Fruit fly (Drosophila melanogaster) whole organism, embryonic: ENCODE results near the gene bor.

Source experiments
- Atf6 ChIP-seq: fragments of 200-800 bp; sonication (Bioruptor generic); IDR thresholded peaks from 2 replicates; pipeline ENCODE4 v1.3.6; 2022; ENCODE audit warnings: missing biosample characterization, missing genetic modification characterization
- CG1024 ChIP-seq: fragments of 200-800 bp; sonication (Bioruptor generic); IDR thresholded peaks from 2 replicates; pipeline ENCODE4 v1.3.6; 2022; ENCODE audit warnings: missing biosample characterization, missing genetic modification characterization
- CG10431 ChIP-seq: fragments of 200-800 bp; sonication (Bioruptor generic); optimal IDR thresholded peaks from 3 replicates; lab custom pipeline; 2018; ENCODE audit warnings: missing biosample characterization, mild to moderate bottlenecking, missing genetic modification characterization
- CG11085 ChIP-seq: fragments of 200-800 bp; sonication (Bioruptor generic); IDR thresholded peaks from 2 replicates; pipeline ENCODE4 v1.3.6; 2022; ENCODE audit warnings: missing biosample characterization, missing genetic modification characterization
- CG12769 ChIP-seq: fragments of 200-800 bp; sonication (Bioruptor generic); optimal IDR thresholded peaks from 2 replicates; lab custom pipeline; 2019; ENCODE audit warnings: missing biosample characterization, mild to moderate bottlenecking, missing genetic modification characterization, moderate library complexity
- CG13123 ChIP-seq: fragments of 200-800 bp; sonication (Bioruptor generic); optimal IDR thresholded peaks from 2 replicates; lab custom pipeline; 2016; ENCODE audit warnings: missing biosample characterization, missing genetic modification characterization
- CG15011 ChIP-seq: fragments of 200-800 bp; sonication (Bioruptor generic); optimal IDR thresholded peaks from 3 replicates; lab custom pipeline; 2018; ENCODE audit warnings: missing biosample characterization, mild to moderate bottlenecking, missing genetic modification characterization
- CG16779 ChIP-seq: fragments of 200-800 bp; sonication (Bioruptor generic); IDR thresholded peaks from 2 replicates; pipeline ENCODE4 v1.3.6; 2022; ENCODE audit warnings: missing biosample characterization, missing genetic modification characterization
- CG2129 ChIP-seq: fragments of 200-800 bp; sonication (Bioruptor generic); IDR thresholded peaks from 2 replicates; pipeline ENCODE4 v1.3.6; 2022; ENCODE audit warnings: missing biosample characterization, missing genetic modification characterization; ENCODE audit not compliant: partially characterized antibody
- CG30431 ChIP-seq: fragments of 200-800 bp; sonication (Bioruptor generic); optimal IDR thresholded peaks from 2 replicates; lab custom pipeline; 2017; ENCODE audit warnings: missing biosample characterization, missing genetic modification characterization
- CG34376 ChIP-seq: fragments of 200-800 bp; sonication (Bioruptor generic); optimal IDR thresholded peaks from 2 replicates; lab custom pipeline; 2018; ENCODE audit warnings: missing biosample characterization, mild to moderate bottlenecking, missing genetic modification characterization
- CG6683 ChIP-seq: fragments of 200-800 bp; sonication (Bioruptor generic); optimal IDR thresholded peaks from 2 replicates; lab custom pipeline; 2017; ENCODE audit warnings: missing biosample characterization, mild to moderate bottlenecking, missing genetic modification characterization, missing genetic modification reagents
- CG7556 ChIP-seq: fragments of 200-800 bp; sonication (Bioruptor generic); optimal IDR thresholded peaks from 2 replicates; lab custom pipeline; 2017; ENCODE audit warnings: missing biosample characterization, mild to moderate bottlenecking, missing genetic modification characterization
- CG7786 ChIP-seq: fragments of 200-800 bp; sonication (Bioruptor generic); optimal IDR thresholded peaks from 2 replicates; lab custom pipeline; 2016; ENCODE audit warnings: missing biosample characterization, missing genetic modification characterization
- CG8281 ChIP-seq: fragments of 200-800 bp; sonication (Bioruptor generic); optimal IDR thresholded peaks from 2 replicates; lab custom pipeline; 2018; ENCODE audit warnings: missing biosample characterization, mild to moderate bottlenecking, missing genetic modification characterization, moderate library complexity
- CG9817 ChIP-seq: fragments of 200-800 bp; sonication (Bioruptor generic); optimal IDR thresholded peaks from 2 replicates; lab custom pipeline; 2018; ENCODE audit warnings: missing biosample characterization, mild to moderate bottlenecking, missing genetic modification characterization, moderate library complexity
- Elba2 ChIP-seq: fragments of 200-800 bp; sonication (Bioruptor generic); optimal IDR thresholded peaks from 3 replicates; lab custom pipeline; 2016; ENCODE audit warnings: missing biosample characterization, missing genetic modification characterization
- GATAe ChIP-seq: fragments of 200-800 bp; sonication (Bioruptor generic); conservative IDR thresholded peaks from 2 replicates; pipeline ENCODE4 v1.3.6; 2022; ENCODE audit warnings: missing biosample characterization, missing genetic modification characterization
- Gug ChIP-seq: fragments of 200-800 bp; sonication (Bioruptor generic); IDR thresholded peaks from 4 replicates; pipeline ENCODE4 v1.3.6; 2022; ENCODE audit warnings: missing biosample characterization, missing genetic modification characterization
- HmgZ ChIP-seq: fragments of 200-800 bp; sonication (Bioruptor generic); optimal IDR thresholded peaks from 2 replicates; lab custom pipeline; 2018; ENCODE audit warnings: missing biosample characterization, mild to moderate bottlenecking, missing genetic modification characterization
- Jarid2 ChIP-seq: fragments of 200-800 bp; sonication (Bioruptor generic); optimal IDR thresholded peaks from 3 replicates; lab custom pipeline; 2017; ENCODE audit warnings: mild to moderate bottlenecking, missing biosample characterization, missing genetic modification reagents, missing genetic modification characterization
- Kr ChIP-seq: fragments of 200-800 bp; sonication (Bioruptor generic); optimal IDR thresholded peaks from 2 replicates; lab custom pipeline; 2017; ENCODE audit warnings: missing biosample characterization, mild to moderate bottlenecking, missing genetic modification characterization
- Myb ChIP-seq: fragments of 200-800 bp; sonication (Bioruptor generic); optimal IDR thresholded peaks from 2 replicates; lab custom pipeline; 2016; ENCODE audit warnings: missing biosample characterization, missing genetic modification characterization
- Neu2 ChIP-seq: fragments of 200-800 bp; sonication (Bioruptor generic); optimal IDR thresholded peaks from 3 replicates; lab custom pipeline; 2016; ENCODE audit warnings: missing biosample characterization, missing genetic modification characterization, borderline replicate concordance
- Nf-YB ChIP-seq: fragments of 200-800 bp; sonication (Bioruptor generic); optimal IDR thresholded peaks from 3 replicates; lab custom pipeline; 2019; ENCODE audit warnings: missing biosample characterization, mild to moderate bottlenecking, missing genetic modification characterization, moderate library complexity
- Opbp ChIP-seq: fragments of 200-800 bp; sonication (Bioruptor generic); IDR thresholded peaks from 3 replicates; pipeline ENCODE4 v1.3.6; 2022; ENCODE audit warnings: missing biosample characterization, missing genetic modification characterization; ENCODE audit not compliant: partially characterized antibody
- Optix ChIP-seq: fragments of 200-800 bp; sonication (Bioruptor generic); IDR thresholded peaks from 3 replicates; pipeline ENCODE4 v1.3.6; 2022; ENCODE audit warnings: missing biosample characterization, missing genetic modification characterization
- Sox100B ChIP-seq: fragments of 200-800 bp; sonication (Bioruptor generic); optimal IDR thresholded peaks from 3 replicates; lab custom pipeline; 2018; ENCODE audit warnings: missing biosample characterization, mild to moderate bottlenecking, missing genetic modification characterization
- Sry-δ ChIP-seq: fragments of 200-800 bp; sonication (Bioruptor generic); optimal IDR thresholded peaks from 2 replicates; lab custom pipeline; 2016; ENCODE audit warnings: missing biosample characterization, missing genetic modification characterization
- ac ChIP-seq: fragments of 200-800 bp; sonication (Bioruptor generic); optimal IDR thresholded peaks from 3 replicates; lab custom pipeline; 2017; ENCODE audit warnings: missing biosample characterization, mild to moderate bottlenecking, missing genetic modification characterization
- amos ChIP-seq: fragments of 200-800 bp; sonication (Bioruptor generic); IDR thresholded peaks from 2 replicates; pipeline ENCODE4 v1.3.6; 2022; ENCODE audit warnings: missing biosample characterization, missing genetic modification characterization; ENCODE audit not compliant: partially characterized antibody
- ap ChIP-seq: fragments of 200-800 bp; sonication (Bioruptor generic); IDR thresholded peaks from 2 replicates; pipeline ENCODE4 v1.3.6; 2022; ENCODE audit warnings: missing biosample characterization, missing genetic modification characterization
- chinmo ChIP-seq: fragments of 200-800 bp; sonication (Bioruptor generic); IDR thresholded peaks from 4 replicates; pipeline ENCODE4 v1.3.6; 2022; ENCODE audit warnings: missing biosample characterization, missing genetic modification characterization; ENCODE audit not compliant: partially characterized antibody
- chn ChIP-seq: fragments of 200-800 bp; sonication (Bioruptor generic); optimal IDR thresholded peaks from 2 replicates; lab custom pipeline; 2016; ENCODE audit warnings: missing biosample characterization, missing genetic modification characterization
- crp ChIP-seq, 2 experiments: fragments of 200-800 bp; sonication (Bioruptor generic); optimal IDR thresholded peaks; 2 replicates in 1 of 2; 3 replicates in 1 of 2; lab custom pipeline; 2017; ENCODE audit warnings: missing biosample characterization in 2 of 2, missing genetic modification characterization in 2 of 2, mild to moderate bottlenecking in 1 of 2, moderate library complexity in 1 of 2
- ems ChIP-seq: fragments of 200-800 bp; sonication (Bioruptor generic); optimal IDR thresholded peaks from 3 replicates; lab custom pipeline; 2016; ENCODE audit warnings: missing biosample characterization, missing genetic modification characterization
- ewg ChIP-seq: fragments of 200-800 bp; sonication (Bioruptor generic); optimal IDR thresholded peaks from 3 replicates; lab custom pipeline; 2017; ENCODE audit warnings: mild to moderate bottlenecking, missing biosample characterization, missing genetic modification reagents, missing genetic modification characterization
- exex ChIP-seq: fragments of 200-800 bp; sonication (Bioruptor generic); optimal IDR thresholded peaks from 4 replicates; lab custom pipeline; 2018; ENCODE audit warnings: missing biosample characterization, mild to moderate bottlenecking, missing genetic modification characterization, moderate library complexity
- grn ChIP-seq: fragments of 200-800 bp; sonication (Bioruptor generic); optimal IDR thresholded peaks from 3 replicates; lab custom pipeline; 2017; ENCODE audit warnings: missing biosample characterization, missing genetic modification characterization
- klu ChIP-seq: fragments of 200-800 bp; sonication (Bioruptor generic); IDR thresholded peaks from 2 replicates; pipeline ENCODE4 v1.3.6; 2022; ENCODE audit warnings: missing biosample characterization, missing genetic modification characterization
- knrl ChIP-seq: fragments of 200-800 bp; sonication (Bioruptor generic); IDR thresholded peaks from 3 replicates; pipeline ENCODE4 v1.3.6; 2022; ENCODE audit warnings: missing biosample characterization, missing genetic modification characterization; ENCODE audit not compliant: partially characterized antibody
- lbe ChIP-seq: fragments of 200-800 bp; sonication (Bioruptor generic); optimal IDR thresholded peaks from 2 replicates; lab custom pipeline; 2016; ENCODE audit warnings: missing biosample characterization, mild to moderate bottlenecking, missing genetic modification characterization
- luna ChIP-seq: fragments of 200-800 bp; sonication (Bioruptor generic); optimal IDR thresholded peaks from 2 replicates; lab custom pipeline; 2016; ENCODE audit warnings: missing biosample characterization, missing genetic modification characterization
- mirr ChIP-seq: fragments of 200-800 bp; sonication (Bioruptor generic); optimal IDR thresholded peaks from 3 replicates; lab custom pipeline; 2018; ENCODE audit warnings: missing biosample characterization, mild to moderate bottlenecking, missing genetic modification characterization
- nerfin-2 ChIP-seq: fragments of 200-800 bp; sonication (Bioruptor generic); IDR thresholded peaks from 2 replicates; pipeline ENCODE4 v1.3.6; 2022; ENCODE audit warnings: missing biosample characterization, missing genetic modification characterization; ENCODE audit not compliant: partially characterized antibody
- rib ChIP-seq: fragments of 200-800 bp; sonication (Bioruptor generic); IDR thresholded peaks from 2 replicates; pipeline ENCODE4 v1.3.6; 2022; ENCODE audit warnings: missing biosample characterization, missing genetic modification characterization
- run ChIP-seq: fragments of 200-800 bp; sonication (Bioruptor generic); optimal IDR thresholded peaks from 3 replicates; lab custom pipeline; 2018; ENCODE audit warnings: missing biosample characterization, mild to moderate bottlenecking, missing genetic modification characterization
- scrt ChIP-seq: fragments of 200-800 bp; sonication (Bioruptor generic); optimal IDR thresholded peaks from 2 replicates; lab custom pipeline; 2018; ENCODE audit warnings: missing biosample characterization, mild to moderate bottlenecking, missing genetic modification characterization, moderate library complexity
- sens ChIP-seq: fragments of 200-800 bp; sonication (Bioruptor generic); peaks from one replicate; lab custom pipeline; 2016; ENCODE audit warnings: missing biosample characterization, missing genetic modification characterization
- sug ChIP-seq: fragments of 200-800 bp; optimal IDR thresholded peaks from 2 replicates; lab custom pipeline; 2019; ENCODE audit warnings: missing biosample characterization, mild to moderate bottlenecking, missing genetic modification characterization, moderate library complexity
- tap ChIP-seq: fragments of 200-800 bp; optimal IDR thresholded peaks from 3 replicates; lab custom pipeline; 2019; ENCODE audit warnings: missing biosample characterization, mild to moderate bottlenecking, missing genetic modification characterization, moderate library complexity

The bor gene

dm6 chr3R:16275329-16275728, 11.4 kb upstream of the bor start (continued):
- TF ChIP-seq CG7556 (GFP tag; lab: Kevin White, UChicago) (no peak), CG15011 (GFP tag; lab: Kevin White, UChicago) (no peak), CG13123 (GFP tag; lab: Kevin White, UChicago) (no peak), exex (tag; lab: Kevin White, UChicago) (peak; percentile 37), run (tag; lab: Kevin White, UChicago) (no peak), CG9817 (tag; lab: Kevin White, UChicago) (no peak), sug (tag; lab: Kevin White, UChicago) (peak; percentile 7), Neu2 (GFP tag; lab: Kevin White, UChicago) (no peak), tap (tag; lab: Kevin White, UChicago) (no peak), Nf-YB (GFP tag; lab: Kevin White, UChicago) (no peak), Opbp (GFP tag; lab: Robert Waterston, UW) (no peak), chn (GFP tag; lab: Kevin White, UChicago) (no peak), CG1024 (GFP tag; lab: Robert Waterston, UW) (no peak), klu (GFP tag; lab: Robert Waterston, UW) (no peak), CG2129 (GFP tag; lab: Robert Waterston, UW) (no peak), CG8281 (no peak), lbe (GFP tag; lab: Kevin White, UChicago) (no peak), CG34376 (GFP tag; lab: Kevin White, UChicago) (peak; percentile 19), CG11085 (GFP tag; lab: Robert Waterston, UW) (no peak), Myb (no peak), grn (peak; percentile 25), chinmo (GFP tag; lab: Robert Waterston, UW) (no peak), nerfin-2 (GFP tag; lab: Robert Waterston, UW) (no peak), CG12769 (no peak), luna (no peak), ems (GFP tag; lab: Kevin White, UChicago) (no peak), amos (GFP tag; lab: Robert Waterston, UW) (no peak), Optix (GFP tag; lab: Robert Waterston, UW) (no peak), HmgZ (peak; percentile 3), Elba2 (GFP tag; lab: Kevin White, UChicago) (no peak), CG7786 (GFP tag; lab: Kevin White, UChicago) (no peak), CG16779 (GFP tag; lab: Robert Waterston, UW) (no peak), CG6683 (no peak), CG30431 (GFP tag; lab: Kevin White, UChicago) (no peak), CG10431 (GFP tag; lab: Kevin White, UChicago) (no peak), Jarid2 (GFP tag; lab: Kevin White, UChicago) (no peak), ewg (no peak), Sry-δ (GFP tag; lab: Kevin White, UChicago) (no peak), GATAe (peak; percentile 62; the same call in 1 of the 2 replicates), Gug (GFP tag; lab: Robert Waterston, UW) (no peak), Kr (no peak), crp (GFP tag; optimal IDR thresholded peaks at IDR 0.05; lab: Kevin White, UChicago) (no peak), Sox100B (GFP tag; lab: Kevin White, UChicago) (no peak), mirr (peak; percentile 73), ap (no peak), rib (GFP tag; lab: Robert Waterston, UW) (no peak), ac (GFP tag; lab: Kevin White, UChicago) (no peak), knrl (GFP tag; lab: Robert Waterston, UW) (no peak), scrt (GFP tag; lab: Kevin White, UChicago) (no peak), sens (peak; percentile 51), Atf6 (GFP tag; lab: Robert Waterston, UW) (no peak)
